Worm (Caenorhabditis elegans): ENCODE results near the gene acs-19.

acs-19 gene

DNA sequence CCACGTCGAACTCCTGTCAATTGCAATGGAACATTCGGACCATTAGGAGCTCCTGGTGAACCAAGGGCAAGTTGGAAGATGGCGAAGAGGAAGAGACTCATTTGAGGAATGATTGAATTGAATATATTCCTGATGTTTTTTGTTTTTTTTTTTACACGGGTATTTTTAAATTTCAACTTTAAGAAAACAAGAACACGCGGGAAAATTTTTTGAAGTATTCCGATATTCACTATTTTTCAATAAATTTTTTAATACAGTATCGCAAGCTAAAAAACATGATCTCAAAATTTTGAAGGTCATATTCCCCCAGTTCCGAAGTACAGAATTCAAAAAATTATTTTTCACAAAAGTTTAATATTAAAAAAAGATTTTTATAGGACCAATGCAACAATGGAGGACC is 35.2 kb upstream of the acs-19 start, which contains the start of gene cnnm-5:
Gene cnnm-5, minus strand, starts transcription at position 101 of the 400 bp plus-strand sequence.
- no peak for TF ChIP-seq snpc-4 (tag; optimal IDR thresholded peaks at IDR 0.05)
- TF ChIP-seq R02D3.7 (tag; optimal IDR thresholded peaks at IDR 0.05) = no peak
- TF ChIP-seq nhr-67 (tag; optimal IDR thresholded peaks at IDR 0.05) = no peak
- no peak for TF ChIP-seq lin-39 (tag; optimal IDR thresholded peaks at IDR 0.05)
- no peak for TF ChIP-seq mdl-1 (tag; optimal IDR thresholded peaks at IDR 0.05)
- no peak for TF ChIP-seq ceh-82 (tag; optimal IDR thresholded peaks at IDR 0.05)
- TF ChIP-seq ama-1 (optimal IDR thresholded peaks at IDR 0.05) = no peak
- TF ChIP-seq skn-1 (tag; optimal IDR thresholded peaks at IDR 0.05) = no peak
- no peak for TF ChIP-seq nhr-237 (tag; optimal IDR thresholded peaks at IDR 0.05)
- no peak for TF ChIP-seq elt-2 (tag; optimal IDR thresholded peaks at IDR 0.05)
- no peak for TF ChIP-seq nhr-12 (tag; optimal IDR thresholded peaks at IDR 0.05)
- TF ChIP-seq elt-1 (tag; optimal IDR thresholded peaks at IDR 0.05) = no peak
- no peak for TF ChIP-seq nfya-1 (tag; optimal IDR thresholded peaks at IDR 0.05; ENCODE audit: insufficient read depth)
- no peak for TF ChIP-seq unc-39 (tag; optimal IDR thresholded peaks at IDR 0.05)
- TF ChIP-seq ceh-28 (tag; optimal IDR thresholded peaks at IDR 0.05) = no peak
- TF ChIP-seq sea-2 (GFP tag; optimal IDR thresholded peaks at IDR 0.05) = no peak
- no peak for TF ChIP-seq lin-15B (tag; optimal IDR thresholded peaks at IDR 0.05)
- no peak for TF ChIP-seq ZK546.5 (tag; optimal IDR thresholded peaks at IDR 0.05)
- no peak for TF ChIP-seq nhr-11 (tag; optimal IDR thresholded peaks at IDR 0.05)
- TF ChIP-seq elt-3 (tag; optimal IDR thresholded peaks at IDR 0.05) = no peak

DNA sequence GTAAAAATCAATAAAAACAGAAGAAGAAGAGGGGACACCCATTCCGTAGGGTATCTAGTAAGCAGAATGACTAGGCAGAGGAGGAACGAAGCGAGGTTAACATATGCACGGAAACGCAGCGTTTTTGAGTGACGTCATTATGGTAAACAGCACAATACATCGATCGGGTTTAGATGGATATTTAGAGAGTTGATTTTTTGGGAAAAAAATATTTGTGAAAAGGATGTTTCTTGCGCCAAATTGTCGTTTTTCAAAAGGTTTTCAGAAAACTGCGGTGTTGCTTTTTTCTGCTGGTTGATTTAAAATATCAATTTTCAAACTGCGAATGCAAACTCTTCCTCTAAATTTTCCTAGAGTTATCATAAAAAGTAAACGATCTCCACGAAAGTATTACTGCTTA is 32.9 kb upstream of the acs-19 start, which contains the start of gene C36A4.10:
Gene C36A4.10, minus strand, starts transcription at position 101 of the 400 bp plus-strand sequence.
- TF ChIP-seq egl-5 (tag; optimal IDR thresholded peaks at IDR 0.05) (no peak), nhr-77 (tag; optimal IDR thresholded peaks at IDR 0.05) (no peak), ama-1 (optimal IDR thresholded peaks at IDR 0.05) (no peak), nhr-76 (tag; optimal IDR thresholded peaks at IDR 0.05) (no peak), nhr-67 (tag; optimal IDR thresholded peaks at IDR 0.05) (no peak), unc-39 (tag; optimal IDR thresholded peaks at IDR 0.05) (no peak), mml-1 (tag; optimal IDR thresholded peaks at IDR 0.05) (no peak), nhr-237 (tag; optimal IDR thresholded peaks at IDR 0.05) (no peak), ceh-28 (tag; optimal IDR thresholded peaks at IDR 0.05) (no peak), fkh-2 (tag; optimal IDR thresholded peaks at IDR 0.05) (no peak), lin-15B (tag; optimal IDR thresholded peaks at IDR 0.05) (no peak), elt-1 (tag; optimal IDR thresholded peaks at IDR 0.05) (no peak)

- no peak for TF ChIP-seq ama-1 (optimal IDR thresholded peaks at IDR 0.05)
- TF ChIP-seq elt-2 (tag; optimal IDR thresholded peaks at IDR 0.05) = no peak
- no peak for TF ChIP-seq egl-5 (tag; optimal IDR thresholded peaks at IDR 0.05)
- no peak for TF ChIP-seq aly-2 (tag; optimal IDR thresholded peaks at IDR 0.05)
- TF ChIP-seq egl-27 (tag; optimal IDR thresholded peaks at IDR 0.05) = no peak
- no peak for TF ChIP-seq snpc-4 (tag; optimal IDR thresholded peaks at IDR 0.05)
- TF ChIP-seq pha-4 (tag; optimal IDR thresholded peaks at IDR 0.05) = no peak
- no peak for TF ChIP-seq sea-2 (GFP tag; optimal IDR thresholded peaks at IDR 0.05)
- no peak for TF ChIP-seq fkh-10 (GFP tag; optimal IDR thresholded peaks at IDR 0.05)
- TF ChIP-seq ceh-28 (tag; optimal IDR thresholded peaks at IDR 0.05) = no peak
- TF ChIP-seq pqm-1 (tag; optimal IDR thresholded peaks at IDR 0.05) = no peak
- no peak for TF ChIP-seq nhr-11 (tag; optimal IDR thresholded peaks at IDR 0.05)
- no peak for TF ChIP-seq nfya-1 (tag; optimal IDR thresholded peaks at IDR 0.05; ENCODE audit: insufficient read depth)
- TF ChIP-seq zag-1 (tag; optimal IDR thresholded peaks at IDR 0.05) = no peak
- TF ChIP-seq nhr-28 (tag; optimal IDR thresholded peaks at IDR 0.05) = no peak
- no peak for TF ChIP-seq ceh-16 (tag; optimal IDR thresholded peaks at IDR 0.05)
Observed at ce11 chrIII:3831798-3832197, 32.5 kb upstream of the acs-19 start.

DNA sequence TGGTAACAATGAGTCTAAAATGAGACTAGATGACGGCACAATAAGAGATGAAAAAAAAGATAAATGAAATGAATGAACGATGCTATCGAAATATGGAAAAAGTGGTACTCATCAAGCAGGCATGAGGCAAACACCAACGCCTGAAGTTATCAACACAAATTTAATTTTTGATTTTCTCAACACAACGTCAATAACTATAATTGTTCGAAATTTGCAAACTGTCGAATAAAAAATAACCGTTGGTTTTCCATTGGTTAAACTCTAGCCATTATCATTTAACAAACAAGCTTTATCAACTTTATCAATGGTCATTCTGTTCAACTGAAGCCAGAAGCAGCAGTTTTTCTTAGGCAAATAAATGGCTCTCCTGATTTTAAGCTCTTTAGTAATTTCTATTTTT is 32.0 kb upstream of the acs-19 start, which contains the start of gene cyp-25A1:
Gene cyp-25A1, plus strand, starts transcription at position 301 of the 400 bp plus-strand sequence.
- no peak for TF ChIP-seq nhr-25 (tag; optimal IDR thresholded peaks at IDR 0.05)
- no peak for TF ChIP-seq nhr-237 (tag; optimal IDR thresholded peaks at IDR 0.05)
- no peak for TF ChIP-seq elt-2 (tag; optimal IDR thresholded peaks at IDR 0.05)
- no peak for TF ChIP-seq eor-1 (tag; optimal IDR thresholded peaks at IDR 0.05)
- no peak for TF ChIP-seq ztf-4 (tag; optimal IDR thresholded peaks at IDR 0.05)
- TF ChIP-seq lin-15B (tag; optimal IDR thresholded peaks at IDR 0.05) = no peak
- no peak for TF ChIP-seq ZK546.5 (tag; optimal IDR thresholded peaks at IDR 0.05)
- TF ChIP-seq unc-62 (GFP tag; optimal IDR thresholded peaks at IDR 0.05) = no peak
- TF ChIP-seq snpc-4 (tag; optimal IDR thresholded peaks at IDR 0.05) = no peak
- TF ChIP-seq nhr-67 (tag; optimal IDR thresholded peaks at IDR 0.05) = no peak
- no peak for TF ChIP-seq skn-1 (tag; optimal IDR thresholded peaks at IDR 0.05)
- no peak for TF ChIP-seq ama-1 (optimal IDR thresholded peaks at IDR 0.05)
- no peak for TF ChIP-seq fkh-2 (tag; optimal IDR thresholded peaks at IDR 0.05)
- TF ChIP-seq nhr-28 (tag; optimal IDR thresholded peaks at IDR 0.05) = no peak
- no peak for TF ChIP-seq pqm-1 (tag; optimal IDR thresholded peaks at IDR 0.05)
- no peak for TF ChIP-seq egl-27 (tag; optimal IDR thresholded peaks at IDR 0.05)
- no peak for TF ChIP-seq nhr-23 (tag; optimal IDR thresholded peaks at IDR 0.05)
